Worm (Caenorhabditis elegans): ENCODE results near the gene ZK856.19.
A peak's percentile ranks its signal among the peaks of the same experiment; 100 is the strongest.

Gene ZK856.19

DNA sequence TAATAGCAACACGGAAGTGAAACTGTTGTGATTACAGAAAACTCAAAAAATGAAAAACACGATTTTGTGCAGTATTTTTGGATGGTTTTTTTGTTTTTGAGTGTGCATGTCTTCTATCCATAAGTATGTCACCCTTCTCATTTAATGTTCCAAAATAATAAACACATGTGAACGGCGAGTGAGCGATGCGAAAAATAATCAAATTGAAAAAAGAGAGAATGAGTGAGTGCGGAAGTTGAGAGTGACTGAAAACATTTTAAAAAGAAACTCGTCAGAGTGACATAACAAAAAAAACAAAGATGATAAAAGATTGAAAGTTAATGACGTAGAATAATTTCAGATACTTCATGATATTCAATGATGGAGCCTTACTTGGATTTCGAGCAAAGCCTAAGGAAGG is 44.8 kb upstream of the ZK856.19 start:
- no peak for TF ChIP-seq ama-1 (optimal IDR thresholded peaks at IDR 0.05)
- no peak for TF ChIP-seq mdl-1 (tag; optimal IDR thresholded peaks at IDR 0.05)
- no peak for TF ChIP-seq lsy-12 (tag; optimal IDR thresholded peaks at IDR 0.05)
- TF ChIP-seq tbx-2 (tag; optimal IDR thresholded peaks at IDR 0.05), result no peak
- TF ChIP-seq unc-62 (GFP tag; optimal IDR thresholded peaks at IDR 0.05), result no peak
- no peak for TF ChIP-seq nhr-237 (tag; optimal IDR thresholded peaks at IDR 0.05)
- no peak for TF ChIP-seq daf-12 (tag; optimal IDR thresholded peaks at IDR 0.05)
- TF ChIP-seq snpc-4 (tag; optimal IDR thresholded peaks at IDR 0.05), result no peak
- TF ChIP-seq jun-1 (tag; optimal IDR thresholded peaks at IDR 0.05), result no peak
- no peak for TF ChIP-seq egl-5 (tag; optimal IDR thresholded peaks at IDR 0.05)
- no peak for TF ChIP-seq nhr-77 (tag; optimal IDR thresholded peaks at IDR 0.05)
- TF ChIP-seq nhr-12 (tag; optimal IDR thresholded peaks at IDR 0.05), result no peak
- no peak for TF ChIP-seq eor-1 (tag; optimal IDR thresholded peaks at IDR 0.05)
- no peak for TF ChIP-seq nhr-43 (tag; optimal IDR thresholded peaks at IDR 0.05; ENCODE audit: poor library complexity, severe bottlenecking)
- TF ChIP-seq egl-27 (tag; optimal IDR thresholded peaks at IDR 0.05), result no peak
- TF ChIP-seq nhr-28 (tag; optimal IDR thresholded peaks at IDR 0.05), result no peak
- TF ChIP-seq ceh-82 (tag; optimal IDR thresholded peaks at IDR 0.05), result no peak
- no peak for TF ChIP-seq ztf-4 (tag; optimal IDR thresholded peaks at IDR 0.05)
- TF ChIP-seq ZK546.5 (tag; optimal IDR thresholded peaks at IDR 0.05), result no peak

DNA sequence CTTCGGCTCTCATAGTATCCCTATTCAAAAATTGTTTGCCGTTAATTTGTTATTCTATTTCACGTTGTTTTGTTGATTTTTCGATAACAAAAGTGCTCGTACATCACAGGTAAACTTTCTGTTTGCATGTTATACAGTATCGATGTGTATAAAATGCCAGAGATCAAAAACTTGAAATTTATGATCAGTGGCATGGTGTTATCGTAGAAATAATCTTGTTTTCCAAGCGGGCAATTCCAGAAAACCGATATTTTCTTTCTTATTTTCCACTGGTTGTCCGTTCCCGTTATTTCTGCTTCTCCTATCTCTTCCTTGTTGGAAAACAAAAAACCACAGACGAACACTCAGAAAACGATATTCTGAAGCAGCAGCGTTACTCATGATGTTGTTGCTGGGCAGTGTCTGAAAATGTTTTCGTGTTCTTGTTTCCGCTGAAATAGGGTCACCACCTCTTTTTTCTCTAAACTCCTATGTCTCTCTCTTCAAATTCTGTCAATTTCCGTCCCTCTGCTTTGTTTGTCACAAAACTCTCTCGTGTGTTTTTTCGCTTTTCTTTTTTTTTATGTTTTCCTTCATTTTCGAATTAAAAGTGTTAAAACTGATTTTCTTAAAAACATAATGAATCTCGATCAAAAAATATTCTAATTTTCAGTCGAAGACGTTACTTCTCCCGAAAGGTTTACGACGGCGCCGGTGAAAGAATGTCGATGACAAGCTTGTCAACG is 43.7 kb upstream of the ZK856.19 start, which contains the start of gene akt-1:
Gene akt-1, plus strand, starts transcription at position 651 of the 725 bp plus-strand sequence.
- TF ChIP-seq tbx-2 (tag; optimal IDR thresholded peaks at IDR 0.05), result no peak
- TF ChIP-seq hmg-11 (tag; optimal IDR thresholded peaks at IDR 0.05), result peak; percentile 4
- TF ChIP-seq ceh-9 (tag; optimal IDR thresholded peaks at IDR 0.05), result no peak
- TF ChIP-seq elt-3 (tag; optimal IDR thresholded peaks at IDR 0.05), result no peak
- no peak for TF ChIP-seq sea-2 (GFP tag; optimal IDR thresholded peaks at IDR 0.05)
- TF ChIP-seq fkh-2 (tag; optimal IDR thresholded peaks at IDR 0.05), result no peak
- peak; percentile 77 for TF ChIP-seq pqm-1 (tag; optimal IDR thresholded peaks at IDR 0.05)
- TF ChIP-seq nhr-77 (tag; optimal IDR thresholded peaks at IDR 0.05), result no peak
- TF ChIP-seq unc-62 (GFP tag; optimal IDR thresholded peaks at IDR 0.05), result no peak
- TF ChIP-seq egl-5 (tag; optimal IDR thresholded peaks at IDR 0.05), result no peak
- TF ChIP-seq mml-1 (tag; optimal IDR thresholded peaks at IDR 0.05), result no peak
- peak; percentile 1 for TF ChIP-seq pha-4 (tag; optimal IDR thresholded peaks at IDR 0.05)
- TF ChIP-seq nhr-43 (tag; optimal IDR thresholded peaks at IDR 0.05; ENCODE audit: poor library complexity, severe bottlenecking), result no peak
- no peak for TF ChIP-seq lin-15B (tag; optimal IDR thresholded peaks at IDR 0.05)
- TF ChIP-seq elt-2 (tag; optimal IDR thresholded peaks at IDR 0.05), result peak; percentile 17
- TF ChIP-seq fkh-10 (GFP tag; optimal IDR thresholded peaks at IDR 0.05), result no peak
- TF ChIP-seq ama-1 (optimal IDR thresholded peaks at IDR 0.05), result no peak
- no peak for TF ChIP-seq ZK546.5 (tag; optimal IDR thresholded peaks at IDR 0.05)

DNA sequence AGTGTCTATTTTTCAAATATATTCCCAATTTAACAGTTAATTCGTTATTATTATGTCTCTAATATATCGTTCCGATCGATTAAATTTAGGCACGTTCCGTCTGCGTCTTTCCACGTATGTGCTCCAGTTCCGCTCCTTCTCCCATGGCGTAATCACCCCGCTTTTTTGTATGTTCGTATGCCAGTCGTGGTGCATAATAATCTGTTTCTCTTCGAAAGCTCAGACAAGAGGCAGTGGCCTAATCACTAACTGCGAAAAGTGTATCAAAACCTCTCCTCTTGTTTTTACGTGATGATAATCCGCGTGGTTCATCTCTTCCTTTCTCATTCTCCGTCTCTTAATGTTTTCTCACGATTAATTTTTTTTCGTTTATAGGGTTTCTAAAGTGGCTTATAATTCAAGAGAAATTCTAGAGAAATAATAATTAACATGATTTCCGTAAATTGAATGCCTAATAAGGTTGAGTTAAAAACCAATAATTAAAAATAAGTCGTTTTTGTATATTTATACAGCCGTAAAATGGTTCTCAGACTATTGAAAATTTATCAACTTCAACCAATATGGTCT is 43.0 kb upstream of the ZK856.19 start:
- no peak for TF ChIP-seq unc-39 (tag; optimal IDR thresholded peaks at IDR 0.05)
- peak; percentile 75 for TF ChIP-seq ama-1 (optimal IDR thresholded peaks at IDR 0.05)

DNA sequence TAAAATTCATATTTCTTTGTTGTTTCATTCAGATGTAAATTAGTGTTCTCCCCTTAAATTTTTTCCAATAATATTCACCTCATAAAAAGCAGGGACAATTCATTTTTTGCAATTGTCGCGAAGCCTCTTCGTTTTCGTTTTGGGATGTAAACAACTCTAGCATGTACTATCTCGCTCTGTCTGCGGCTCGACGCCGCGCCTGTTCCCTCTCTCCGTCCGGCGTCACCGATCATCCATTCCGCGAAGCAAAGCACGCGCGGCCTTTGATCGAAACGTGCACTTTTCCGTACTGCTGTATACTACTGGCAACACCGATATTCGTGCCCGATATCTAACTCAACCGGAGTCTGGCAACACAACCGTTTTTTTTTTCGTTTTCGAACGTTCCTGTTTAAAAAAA is 42.3 kb upstream of the ZK856.19 start:
- peak; percentile 13 for TF ChIP-seq lin-39 (tag; optimal IDR thresholded peaks at IDR 0.05)
- TF ChIP-seq elt-1 (tag; optimal IDR thresholded peaks at IDR 0.05), result no peak
- peak; percentile 41 for TF ChIP-seq nfya-1 (tag; optimal IDR thresholded peaks at IDR 0.05; ENCODE audit: insufficient read depth)
- peak; percentile 10 for TF ChIP-seq snpc-4 (tag; optimal IDR thresholded peaks at IDR 0.05)
- peak; percentile 38 for TF ChIP-seq hmg-11 (tag; optimal IDR thresholded peaks at IDR 0.05)
- peak; percentile 19 for TF ChIP-seq elt-2 (tag; optimal IDR thresholded peaks at IDR 0.05)
- no peak for TF ChIP-seq nhr-11 (tag; optimal IDR thresholded peaks at IDR 0.05)
- TF ChIP-seq pha-4 (tag; optimal IDR thresholded peaks at IDR 0.05), result peak; percentile 67

Data from whole organism, L3 larva.